Fruit fly (Drosophila melanogaster) whole organism, embryonic: ENCODE data around the gene dock.

Experiments used
- Blimp-1 ChIP-seq: fragments of 200-800 bp; sonication (Bioruptor generic); optimal IDR thresholded peaks from 3 replicates; lab custom pipeline; 2018; ENCODE audit warnings: missing biosample characterization, missing genetic modification characterization, mild to moderate bottlenecking, moderate library complexity, missing genetic modification reagents
- CG1024 ChIP-seq: fragments of 200-800 bp; sonication (Bioruptor generic); IDR thresholded peaks from 2 replicates; pipeline ENCODE4 v1.3.6; 2022; ENCODE audit warnings: missing biosample characterization, missing genetic modification characterization
- CG10267 ChIP-seq: fragments of 200-800 bp; sonication (Bioruptor generic); optimal IDR thresholded peaks from 2 replicates; lab custom pipeline; 2018; ENCODE audit warnings: missing biosample characterization, mild to moderate bottlenecking, missing genetic modification characterization, moderate library complexity
- CG10462 ChIP-seq: fragments of 200-800 bp; sonication (Bioruptor generic); optimal IDR thresholded peaks from 2 replicates; lab custom pipeline; 2016; ENCODE audit warnings: missing biosample characterization, missing genetic modification characterization
- CG10979 ChIP-seq: fragments of 200-800 bp; sonication (Bioruptor generic); optimal IDR thresholded peaks from 2 replicates; lab custom pipeline; 2018; ENCODE audit warnings: missing biosample characterization, mild to moderate bottlenecking, missing genetic modification characterization, moderate library complexity
- CG11723 ChIP-seq: fragments of 200-800 bp; sonication (Bioruptor generic); optimal IDR thresholded peaks from 2 replicates; lab custom pipeline; 2017; ENCODE audit warnings: missing biosample characterization, mild to moderate bottlenecking, missing genetic modification characterization
- CG12071 ChIP-seq: fragments of 200-800 bp; sonication (Bioruptor generic); optimal IDR thresholded peaks from 3 replicates; lab custom pipeline; 2018; ENCODE audit warnings: missing biosample characterization, mild to moderate bottlenecking, missing genetic modification characterization
- CG12391 ChIP-seq: fragments of 200-800 bp; sonication (Bioruptor generic); optimal IDR thresholded peaks from 3 replicates; lab custom pipeline; 2018; ENCODE audit warnings: missing biosample characterization, mild to moderate bottlenecking, missing genetic modification characterization, moderate library complexity
- CG13775 ChIP-seq: fragments of 200-800 bp; sonication (Bioruptor generic); optimal IDR thresholded peaks from 3 replicates; lab custom pipeline; 2017; ENCODE audit warnings: missing biosample characterization, mild to moderate bottlenecking, missing genetic modification characterization
- CG14014 ChIP-seq: fragments of 200-800 bp; sonication (Bioruptor generic); IDR thresholded peaks from 2 replicates; pipeline ENCODE4 v1.3.6; 2022; ENCODE audit warnings: missing biosample characterization, missing genetic modification characterization
- CG15479 ChIP-seq: fragments of 200-800 bp; sonication (Bioruptor generic); optimal IDR thresholded peaks from 3 replicates; lab custom pipeline; 2019; ENCODE audit warnings: missing biosample characterization, mild to moderate bottlenecking, missing genetic modification characterization, moderate library complexity
- CG17385 ChIP-seq: fragments of 200-800 bp; sonication (Bioruptor generic); optimal IDR thresholded peaks from 3 replicates; lab custom pipeline; 2018; ENCODE audit warnings: missing biosample characterization, mild to moderate bottlenecking, missing genetic modification characterization
- CG2120 ChIP-seq: fragments of 200-800 bp; sonication (Bioruptor generic); optimal IDR thresholded peaks from 3 replicates; lab custom pipeline; 2016; ENCODE audit warnings: missing biosample characterization, missing genetic modification characterization
- CG30020 ChIP-seq: fragments of 200-800 bp; optimal IDR thresholded peaks from 2 replicates; lab custom pipeline; 2019; ENCODE audit warnings: missing biosample characterization, mild to moderate bottlenecking, missing genetic modification characterization, moderate library complexity
- CG31365 ChIP-seq: fragments of 200-800 bp; sonication (Bioruptor generic); optimal IDR thresholded peaks from 2 replicates; lab custom pipeline; 2018; ENCODE audit warnings: missing biosample characterization, mild to moderate bottlenecking, missing genetic modification characterization
- CG3407 ChIP-seq: fragments of 200-800 bp; sonication (Bioruptor generic); optimal IDR thresholded peaks from 2 replicates; lab custom pipeline; 2018; ENCODE audit warnings: missing biosample characterization, mild to moderate bottlenecking, missing genetic modification characterization
- CG4424 ChIP-seq: fragments of 200-800 bp; sonication (Bioruptor generic); optimal IDR thresholded peaks from 3 replicates; lab custom pipeline; 2016; ENCODE audit warnings: missing biosample characterization, missing genetic modification characterization
- CG4854 ChIP-seq: fragments of 200-800 bp; sonication (Bioruptor generic); optimal IDR thresholded peaks from 2 replicates; lab custom pipeline; 2016; ENCODE audit warnings: missing biosample characterization, missing genetic modification characterization, inconsistent platforms
- CG6689 ChIP-seq: fragments of 200-800 bp; sonication (Bioruptor generic); IDR thresholded peaks from 2 replicates; pipeline ENCODE4 v1.3.6; 2022; ENCODE audit warnings: missing biosample characterization, missing genetic modification characterization
- CG6765 ChIP-seq: fragments of 200-800 bp; sonication (Bioruptor generic); optimal IDR thresholded peaks from 3 replicates; lab custom pipeline; 2017; ENCODE audit warnings: missing biosample characterization, mild to moderate bottlenecking, missing genetic modification characterization
- CG7839 ChIP-seq: fragments of 200-800 bp; sonication (Bioruptor generic); optimal IDR thresholded peaks from 3 replicates; lab custom pipeline; 2018; ENCODE audit warnings: missing biosample characterization, mild to moderate bottlenecking, missing genetic modification characterization, moderate library complexity
- Chrac-16 ChIP-seq: fragments of 200-800 bp; sonication (Bioruptor generic); optimal IDR thresholded peaks from 3 replicates; lab custom pipeline; 2016; ENCODE audit warnings: missing biosample characterization, missing genetic modification characterization
- Doc3 ChIP-seq: fragments of 200-800 bp; sonication (Bioruptor generic); IDR thresholded peaks from 3 replicates; pipeline ENCODE4 v1.3.6; 2022; ENCODE audit warnings: missing biosample characterization, missing genetic modification characterization; ENCODE audit not compliant: partially characterized antibody
- Hmr ChIP-seq: fragments of 200-800 bp; sonication (Bioruptor generic); optimal IDR thresholded peaks from 3 replicates; lab custom pipeline; 2017; ENCODE audit warnings: mild to moderate bottlenecking, missing biosample characterization, missing genetic modification reagents, missing genetic modification characterization
- Hr3 ChIP-seq: fragments of 200-800 bp; sonication (Bioruptor generic); optimal IDR thresholded peaks from 3 replicates; lab custom pipeline; 2016; ENCODE audit warnings: missing biosample characterization, missing genetic modification characterization
- Hsf ChIP-seq: fragments of 200-800 bp; sonication (Bioruptor generic); optimal IDR thresholded peaks from 3 replicates; lab custom pipeline; 2016; ENCODE audit warnings: missing biosample characterization, missing genetic modification characterization
- MBD-R2 ChIP-seq: fragments of 200-800 bp; sonication (Bioruptor generic); IDR thresholded peaks from 2 replicates; pipeline ENCODE4 v1.3.6; 2022; ENCODE audit warnings: missing biosample characterization, missing genetic modification characterization
- NC2β ChIP-seq: fragments of 200-800 bp; sonication (Bioruptor generic); optimal IDR thresholded peaks from 2 replicates; lab custom pipeline; 2016; ENCODE audit warnings: missing biosample characterization, missing genetic modification characterization
- Oaz ChIP-seq: fragments of 200-800 bp; sonication (Bioruptor generic); IDR thresholded peaks from 2 replicates; pipeline ENCODE4 v1.3.6; 2022; ENCODE audit warnings: missing biosample characterization, missing genetic modification characterization
- Sox102F ChIP-seq: fragments of 200-800 bp; sonication (Bioruptor generic); optimal IDR thresholded peaks from 2 replicates; lab custom pipeline; 2018; ENCODE audit warnings: missing biosample characterization, mild to moderate bottlenecking, missing genetic modification characterization, moderate library complexity
- ap ChIP-seq: fragments of 200-800 bp; sonication (Bioruptor generic); IDR thresholded peaks from 2 replicates; pipeline ENCODE4 v1.3.6; 2022; ENCODE audit warnings: missing biosample characterization, missing genetic modification characterization
- chinmo ChIP-seq: fragments of 200-800 bp; sonication (Bioruptor generic); IDR thresholded peaks from 4 replicates; pipeline ENCODE4 v1.3.6; 2022; ENCODE audit warnings: missing biosample characterization, missing genetic modification characterization; ENCODE audit not compliant: partially characterized antibody
- dmrt99B ChIP-seq: fragments of 200-800 bp; sonication (Bioruptor generic); optimal IDR thresholded peaks from 2 replicates; lab custom pipeline; 2018; ENCODE audit warnings: missing biosample characterization, mild to moderate bottlenecking, missing genetic modification characterization, moderate library complexity
- dpn ChIP-seq, 2 experiments: fragments of 200-800 bp; sonication (Bioruptor generic); optimal IDR thresholded peaks; 3 replicates each; lab custom pipeline; 2016; ENCODE audit warnings: missing biosample characterization in 2 of 2, missing genetic modification characterization in 2 of 2
- esg ChIP-seq: fragments of 200-800 bp; sonication (Bioruptor generic); conservative IDR thresholded peaks from 2 replicates; pipeline ENCODE4 v1.3.6; 2022; ENCODE audit warnings: missing biosample characterization, missing genetic modification characterization
- fd3F ChIP-seq: fragments of 200-800 bp; sonication (Bioruptor generic); optimal IDR thresholded peaks from 2 replicates; lab custom pipeline; 2018; ENCODE audit warnings: missing biosample characterization, mild to moderate bottlenecking, missing genetic modification characterization, moderate library complexity
- fd96Cb ChIP-seq: fragments of 200-800 bp; sonication (Bioruptor generic); optimal IDR thresholded peaks from 2 replicates; lab custom pipeline; 2018; ENCODE audit warnings: missing biosample characterization, mild to moderate bottlenecking, missing genetic modification characterization, moderate library complexity
- prd ChIP-seq, 3 experiments: fragments of >200 bp in 2 of 3; fragments of 200-800 bp in 1 of 3; sonication (Bioruptor generic) in 1 of 3; optimal IDR thresholded peaks in 2 of 3; IDR thresholded peaks in 1 of 3; 2 replicates in 2 of 3; 3 replicates in 1 of 3; pipeline versions ENCODE4 v1.3.6 to Lab custom; 2017 to 2022; ENCODE audit warnings: missing biosample characterization in 1 of 3, missing genetic modification characterization in 1 of 3
- row ChIP-seq: fragments of 200-800 bp; sonication (Bioruptor generic); IDR thresholded peaks from 3 replicates; pipeline ENCODE4 v1.3.6; 2022; ENCODE audit warnings: missing biosample characterization, missing genetic modification characterization
- run ChIP-seq: fragments of 200-800 bp; sonication (Bioruptor generic); optimal IDR thresholded peaks from 3 replicates; lab custom pipeline; 2018; ENCODE audit warnings: missing biosample characterization, mild to moderate bottlenecking, missing genetic modification characterization
- salm ChIP-seq: fragments of 200-800 bp; sonication (Bioruptor generic); optimal IDR thresholded peaks from 2 replicates; lab custom pipeline; 2018; ENCODE audit warnings: missing biosample characterization, mild to moderate bottlenecking, missing genetic modification characterization
- sc ChIP-seq, 3 experiments: fragments of >200 bp in 2 of 3; fragments of 200-800 bp in 1 of 3; sonication (Bioruptor generic) in 1 of 3; optimal IDR thresholded peaks; 2 replicates in 2 of 3; 3 replicates in 1 of 3; lab custom pipeline; 2017; ENCODE audit warnings: mild to moderate bottlenecking in 1 of 3, missing biosample characterization in 1 of 3, missing genetic modification characterization in 1 of 3, missing genetic modification reagents in 1 of 3
- sd ChIP-seq: fragments of 200-800 bp; sonication (Bioruptor generic); optimal IDR thresholded peaks from 3 replicates; lab custom pipeline; 2018; ENCODE audit warnings: missing biosample characterization, mild to moderate bottlenecking, missing genetic modification characterization, moderate library complexity
- seq ChIP-seq: fragments of 200-800 bp; sonication (Bioruptor generic); IDR thresholded peaks from 2 replicates; pipeline ENCODE4 v1.3.6; 2022; ENCODE audit warnings: missing biosample characterization, missing genetic modification characterization
- sisA ChIP-seq: fragments of 200-800 bp; sonication (Bioruptor generic); IDR thresholded peaks from 2 replicates; pipeline ENCODE4 v1.3.6; 2022; ENCODE audit warnings: missing biosample characterization, missing genetic modification characterization
- tap ChIP-seq: fragments of 200-800 bp; optimal IDR thresholded peaks from 3 replicates; lab custom pipeline; 2019; ENCODE audit warnings: missing biosample characterization, mild to moderate bottlenecking, missing genetic modification characterization, moderate library complexity
- tin ChIP-seq: fragments of 200-800 bp; sonication (Bioruptor generic); optimal IDR thresholded peaks from 3 replicates; lab custom pipeline; 2016; ENCODE audit warnings: missing biosample characterization, missing genetic modification characterization
- tio ChIP-seq: fragments of 200-800 bp; sonication (Bioruptor generic); optimal IDR thresholded peaks from 2 replicates; lab custom pipeline; 2017; ENCODE audit warnings: missing biosample characterization, missing genetic modification characterization, inconsistent platforms
- wdn ChIP-seq: fragments of 200-800 bp; sonication (Bioruptor generic); IDR thresholded peaks from 2 replicates; pipeline ENCODE4 v1.3.6; 2022; ENCODE audit warnings: missing biosample characterization, missing genetic modification characterization

dock gene

dm6 chr2L:837989-838388 is 12.2 kb downstream of the dock start (continued):
- TF ChIP-seq CG10462, result no peak
- TF ChIP-seq sc (optimal IDR thresholded peaks at IDR 0.05; lab: Kevin White, UChicago), result no peak
- TF ChIP-seq sc (GFP tag; optimal IDR thresholded peaks at IDR 0.05; lab: Kevin White, UChicago), result peak; percentile 58
- TF ChIP-seq fd3F (GFP tag; lab: Kevin White, UChicago), result no peak
- TF ChIP-seq seq (GFP tag; lab: Robert Waterston, UW), result peak; percentile 39; the same call in 1 of the 2 replicates
- TF ChIP-seq CG12391 (tag; lab: Kevin White, UChicago), result peak; percentile 53
- TF ChIP-seq Hmr, result peak; percentile 1
- TF ChIP-seq tio (GFP tag; lab: Kevin White, UChicago), result peak; percentile 29
- TF ChIP-seq Chrac-16 (GFP tag; lab: Kevin White, UChicago), result peak; percentile 58
- TF ChIP-seq Blimp-1 (GFP tag; lab: Kevin White, UChicago), result peak; percentile 6
- peak; percentile 5 for TF ChIP-seq CG10267 (tag; lab: Kevin White, UChicago)
- peak; percentile 32 for TF ChIP-seq Hr3 (GFP tag; lab: Kevin White, UChicago)
- TF ChIP-seq salm, result no peak
- no peak for TF ChIP-seq CG4854 (GFP tag; lab: Kevin White, UChicago)
- peak; percentile 27 for TF ChIP-seq tin (GFP tag; lab: Kevin White, UChicago)
- TF ChIP-seq ap (GFP tag; lab: Robert Waterston, UW), result 0 out of 2 replicates have a peak, but pooled peaks have one; percentile 6
- TF ChIP-seq CG31365 (tag; lab: Kevin White, UChicago), result no peak
- TF ChIP-seq NC2β (GFP tag; lab: Kevin White, UChicago), result peak; percentile 47
- TF ChIP-seq dmrt99B (tag; lab: Kevin White, UChicago), result peak; percentile 35
- TF ChIP-seq Sox102F (GFP tag; lab: Kevin White, UChicago), result peak; percentile 67
- TF ChIP-seq Doc3 (GFP tag; lab: Robert Waterston, UW), result no peak
- TF ChIP-seq CG6689 (GFP tag; lab: Robert Waterston, UW), result no peak
- TF ChIP-seq Hsf, result peak; percentile 65
- TF ChIP-seq Oaz (GFP tag; lab: Robert Waterston, UW), result 0 out of 2 replicates have a peak, but pooled peaks have one; percentile 15
- 0 out of 4 replicates have a peak, but pooled peaks have one; percentile 7 for TF ChIP-seq chinmo (GFP tag; lab: Robert Waterston, UW)
- TF ChIP-seq row, result peak; percentile 79
- TF ChIP-seq CG6765 (GFP tag; lab: Kevin White, UChicago), result no peak
- no peak for TF ChIP-seq CG13775 (GFP tag; lab: Kevin White, UChicago)
- peak in 1 of 2 experiments; percentile 27 for TF ChIP-seq dpn (GFP tag; optimal IDR thresholded peaks at IDR 0.05; lab: Kevin White, UChicago)
- TF ChIP-seq CG1024 (GFP tag; lab: Robert Waterston, UW), result peak; percentile 67
- peak; percentile 14 for TF ChIP-seq CG3407
- TF ChIP-seq CG4424 (GFP tag; lab: Kevin White, UChicago), result no peak
- no peak for TF ChIP-seq CG11723 (GFP tag; lab: Kevin White, UChicago)
- no peak for TF ChIP-seq MBD-R2 (GFP tag; lab: Robert Waterston, UW)
- peak; percentile 45 for TF ChIP-seq CG7839 (tag; lab: Kevin White, UChicago)
- TF ChIP-seq sd (tag; lab: Kevin White, UChicago), result no peak
- TF ChIP-seq CG15479, result no peak
- TF ChIP-seq prd (optimal IDR thresholded peaks at IDR 0.05; lab: Kevin White, UChicago), result no peak
- peak; percentile 29; the same call in 1 of the 3 replicates for TF ChIP-seq prd (GFP tag; IDR thresholded peaks at IDR 0.05; lab: Robert Waterston, UW)
- peak; percentile 30; the same call in 1 of the 2 replicates for TF ChIP-seq CG14014
- TF ChIP-seq fd96Cb (tag; lab: Kevin White, UChicago), result peak; percentile 34
- no peak for TF ChIP-seq CG12071
- TF ChIP-seq esg (GFP tag; lab: Robert Waterston, UW), result peak; percentile 26; the same call in 1 of the 2 replicates
- TF ChIP-seq CG10979 (tag; lab: Kevin White, UChicago), result peak; percentile 44
- TF ChIP-seq CG17385 (GFP tag; lab: Kevin White, UChicago), result no peak
- no peak for TF ChIP-seq CG30020 (tag; lab: Kevin White, UChicago)
- peak; percentile 44; the same call in 1 of the 2 replicates for TF ChIP-seq sisA (GFP tag; lab: Robert Waterston, UW)
- no peak for TF ChIP-seq wdn
- no peak for TF ChIP-seq run (tag; lab: Kevin White, UChicago)
- peak; percentile 59 for TF ChIP-seq CG2120 (GFP tag; lab: Kevin White, UChicago)
- TF ChIP-seq tap (tag; lab: Kevin White, UChicago), result no peak
